Fruit fly (Drosophila melanogaster): Measurements from ENCODE around the gene Uros2.

DNA sequence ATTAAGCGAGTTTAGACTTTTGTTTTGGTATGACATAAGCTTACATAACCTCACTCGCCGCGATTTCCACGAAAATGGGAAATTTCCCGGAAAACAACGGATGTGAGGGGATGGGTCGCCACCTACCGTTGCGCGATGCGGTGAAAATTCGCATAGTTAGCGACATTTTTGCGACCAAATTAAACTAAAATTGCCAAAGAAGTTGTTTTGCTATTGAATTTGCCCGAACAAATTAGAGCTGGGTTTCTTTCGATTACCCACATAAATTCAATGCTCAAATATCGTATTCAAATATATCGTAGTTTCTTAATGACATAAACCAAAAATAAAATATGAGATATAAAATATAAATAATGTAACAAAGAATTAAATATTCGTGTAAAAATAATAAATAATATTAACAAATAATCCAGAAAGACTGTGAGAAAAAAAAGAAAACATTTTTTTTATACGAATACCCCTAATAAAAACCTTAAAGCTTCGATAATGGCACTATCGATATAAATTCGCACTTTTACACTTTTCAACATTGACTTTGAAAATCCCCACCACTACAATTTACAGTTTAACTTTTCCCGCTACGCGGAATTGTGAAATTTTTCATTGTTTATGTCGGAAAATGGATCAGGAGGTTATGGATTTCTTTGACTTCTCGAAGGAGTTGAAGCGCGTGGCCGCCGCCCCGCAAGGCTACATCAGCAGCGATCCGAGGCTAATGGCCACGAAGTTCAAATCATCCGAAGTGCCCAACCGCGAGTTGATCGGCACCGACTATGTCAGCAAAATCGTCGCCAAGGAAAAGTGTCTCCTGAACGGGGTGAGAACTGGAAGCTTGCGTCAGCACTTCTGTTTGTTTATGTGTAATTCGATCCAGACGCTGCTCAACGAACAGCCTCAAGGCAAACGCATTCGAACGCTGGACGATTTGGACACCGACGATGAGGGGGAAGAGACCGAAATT, 48.8 kb downstream of the Uros2 start, which contains the start of the genes ND-23 and spn-E:
- TF ChIP-seq CG8478 (optimal IDR thresholded peaks at IDR 0.05) (no peak), psq (optimal IDR thresholded peaks at IDR 0.05) (no peak), usp (GFP tag; optimal IDR thresholded peaks at IDR 0.05) (no peak), Dll (optimal IDR thresholded peaks at IDR 0.05) (no peak)

Measured in whole organism.